Fruit fly (Drosophila melanogaster) whole organism, embryonic: ENCODE measurements around the gene SelG.
A peak's percentile ranks its signal among the peaks of the same experiment; 100 is the strongest.

Experiments
- Antp ChIP-seq: fragments of 200-800 bp; sonication (Bioruptor generic); optimal IDR thresholded peaks from 3 replicates; lab custom pipeline; 2016; ENCODE audit warnings: missing biosample characterization, missing genetic modification characterization
- CG10209 ChIP-seq: fragments of 200-800 bp; sonication (Bioruptor generic); optimal IDR thresholded peaks from 3 replicates; lab custom pipeline; 2017; ENCODE audit warnings: missing biosample characterization, mild to moderate bottlenecking, missing genetic modification characterization, missing genetic modification reagents
- CG10321 ChIP-seq: fragments of 200-800 bp; sonication (Bioruptor generic); IDR thresholded peaks from 2 replicates; pipeline ENCODE4 v1.3.6; 2022; ENCODE audit warnings: missing biosample characterization, missing genetic modification characterization
- CG10565 ChIP-seq: fragments of 200-800 bp; sonication (Bioruptor generic); optimal IDR thresholded peaks from 3 replicates; lab custom pipeline; 2016; ENCODE audit warnings: missing biosample characterization, mild to moderate bottlenecking, missing genetic modification characterization
- CG10979 ChIP-seq: fragments of 200-800 bp; sonication (Bioruptor generic); optimal IDR thresholded peaks from 2 replicates; lab custom pipeline; 2018; ENCODE audit warnings: missing biosample characterization, mild to moderate bottlenecking, missing genetic modification characterization, moderate library complexity
- CG14441 ChIP-seq: fragments of 200-800 bp; sonication (Bioruptor generic); IDR thresholded peaks from 2 replicates; pipeline ENCODE4 v1.3.6; 2022; ENCODE audit warnings: missing biosample characterization, missing genetic modification characterization
- CG14965 ChIP-seq: fragments of 200-800 bp; sonication (Bioruptor generic); optimal IDR thresholded peaks from 2 replicates; lab custom pipeline; 2016; ENCODE audit warnings: missing biosample characterization, missing genetic modification characterization, borderline replicate concordance
- CG1603 ChIP-seq: fragments of 200-800 bp; sonication (Bioruptor generic); optimal IDR thresholded peaks from 2 replicates; lab custom pipeline; 2019; ENCODE audit warnings: missing biosample characterization, mild to moderate bottlenecking, missing genetic modification characterization, moderate library complexity
- CG16815 ChIP-seq: fragments of 200-800 bp; sonication (Bioruptor generic); optimal IDR thresholded peaks from 3 replicates; lab custom pipeline; 2017; ENCODE audit warnings: missing biosample characterization, mild to moderate bottlenecking, missing genetic modification characterization
- CG17385 ChIP-seq: fragments of 200-800 bp; sonication (Bioruptor generic); optimal IDR thresholded peaks from 3 replicates; lab custom pipeline; 2018; ENCODE audit warnings: missing biosample characterization, mild to moderate bottlenecking, missing genetic modification characterization
- CG17802 ChIP-seq: fragments of 200-800 bp; sonication (Bioruptor generic); optimal IDR thresholded peaks from 2 replicates; lab custom pipeline; 2018; ENCODE audit warnings: missing biosample characterization, mild to moderate bottlenecking, missing genetic modification characterization, moderate library complexity
- CG2116 ChIP-seq: fragments of 200-800 bp; sonication (Bioruptor generic); optimal IDR thresholded peaks from 3 replicates; lab custom pipeline; 2018; ENCODE audit warnings: missing biosample characterization, mild to moderate bottlenecking, missing genetic modification characterization
- CG2202 ChIP-seq: fragments of 200-800 bp; sonication (Bioruptor generic); optimal IDR thresholded peaks from 2 replicates; lab custom pipeline; 2018; ENCODE audit warnings: missing biosample characterization, mild to moderate bottlenecking, missing genetic modification characterization
- CG2875 ChIP-seq: fragments of 200-800 bp; sonication (Bioruptor generic); optimal IDR thresholded peaks from 2 replicates; lab custom pipeline; 2017; ENCODE audit warnings: missing biosample characterization, mild to moderate bottlenecking, missing genetic modification characterization, missing genetic modification reagents
- CG30020 ChIP-seq: fragments of 200-800 bp; optimal IDR thresholded peaks from 2 replicates; lab custom pipeline; 2019; ENCODE audit warnings: missing biosample characterization, mild to moderate bottlenecking, missing genetic modification characterization, moderate library complexity
- CG3065 ChIP-seq: fragments of 200-800 bp; sonication (Bioruptor generic); optimal IDR thresholded peaks from 2 replicates; lab custom pipeline; 2016; ENCODE audit warnings: missing biosample characterization, missing genetic modification characterization
- CG32532 ChIP-seq: fragments of 200-800 bp; sonication (Bioruptor generic); IDR thresholded peaks from 2 replicates; pipeline ENCODE4 v1.3.6; 2022; ENCODE audit warnings: missing biosample characterization, missing genetic modification characterization
- CG6175 ChIP-seq: fragments of 200-800 bp; sonication (Bioruptor generic); IDR thresholded peaks from 3 replicates; pipeline ENCODE4 v1.3.6; 2022; ENCODE audit warnings: missing biosample characterization, missing genetic modification characterization
- CG8089 ChIP-seq: fragments of 200-800 bp; sonication (Bioruptor generic); optimal IDR thresholded peaks from 3 replicates; lab custom pipeline; 2016; ENCODE audit warnings: missing biosample characterization, missing genetic modification characterization
- CG9817 ChIP-seq: fragments of 200-800 bp; sonication (Bioruptor generic); optimal IDR thresholded peaks from 2 replicates; lab custom pipeline; 2018; ENCODE audit warnings: missing biosample characterization, mild to moderate bottlenecking, missing genetic modification characterization, moderate library complexity
- Camta ChIP-seq: fragments of 200-800 bp; sonication (Bioruptor generic); optimal IDR thresholded peaks from 2 replicates; lab custom pipeline; 2016; ENCODE audit warnings: missing biosample characterization, missing genetic modification characterization
- Fer3 ChIP-seq: fragments of 200-800 bp; sonication (Bioruptor generic); optimal IDR thresholded peaks from 2 replicates; lab custom pipeline; 2018; ENCODE audit warnings: missing biosample characterization, mild to moderate bottlenecking, missing genetic modification characterization, moderate library complexity
- Gsc ChIP-seq: fragments of 200-800 bp; sonication (Bioruptor generic); IDR thresholded peaks from 2 replicates; pipeline ENCODE4 v1.3.6; 2022; ENCODE audit warnings: missing biosample characterization, missing genetic modification characterization
- HLH4C ChIP-seq: fragments of 200-800 bp; sonication (Bioruptor generic); IDR thresholded peaks from 3 replicates; pipeline ENCODE4 v1.3.6; 2022; ENCODE audit warnings: missing biosample characterization, missing genetic modification characterization; ENCODE audit not compliant: partially characterized antibody
- Lpt ChIP-seq: fragments of >200 bp; optimal IDR thresholded peaks from 2 replicates; lab custom pipeline; 2018; ENCODE audit warnings: missing biosample characterization, missing genetic modification characterization
- Mrtf ChIP-seq: fragments of 200-800 bp; sonication (Bioruptor generic); IDR thresholded peaks from 3 replicates; pipeline ENCODE4 v1.3.6; 2022; ENCODE audit warnings: missing biosample characterization, missing genetic modification characterization
- NC2α ChIP-seq: fragments of 200-800 bp; sonication (Bioruptor generic); optimal IDR thresholded peaks from 2 replicates; lab custom pipeline; 2016; ENCODE audit warnings: missing biosample characterization, missing genetic modification characterization
- Nf-YA ChIP-seq: fragments of 200-800 bp; sonication (Bioruptor generic); IDR thresholded peaks from 2 replicates; pipeline ENCODE4 v1.3.6; 2022; ENCODE audit warnings: missing biosample characterization, missing genetic modification characterization
- Scr ChIP-seq: fragments of 200-800 bp; sonication (Bioruptor generic); IDR thresholded peaks from 2 replicates; pipeline ENCODE4 v1.3.6; 2022; ENCODE audit warnings: missing biosample characterization, missing genetic modification characterization; ENCODE audit not compliant: partially characterized antibody
- TFAM ChIP-seq: fragments of 200-800 bp; sonication (Bioruptor generic); optimal IDR thresholded peaks from 2 replicates; lab custom pipeline; 2017; ENCODE audit warnings: missing biosample characterization, missing genetic modification characterization, inconsistent platforms
- Xrp1 ChIP-seq: fragments of 200-800 bp; sonication (Bioruptor generic); IDR thresholded peaks from 2 replicates; pipeline ENCODE4 v1.3.6; 2022; ENCODE audit warnings: missing biosample characterization, missing genetic modification characterization
- bsh ChIP-seq, 2 experiments: fragments of 200-800 bp; sonication (Bioruptor generic); optimal IDR thresholded peaks; 2 replicates each; lab custom pipeline; 2017 to 2018; ENCODE audit warnings: mild to moderate bottlenecking in 2 of 2, missing biosample characterization in 2 of 2, missing genetic modification characterization in 2 of 2, moderate library complexity in 1 of 2
- ci ChIP-seq: fragments of 200-800 bp; sonication (Bioruptor generic); IDR thresholded peaks from 3 replicates; pipeline ENCODE4 v1.3.6; 2022; ENCODE audit warnings: missing biosample characterization, missing genetic modification characterization
- eve ChIP-seq, 2 experiments: fragments of >200 bp; optimal IDR thresholded peaks; 2 replicates each; lab custom pipeline; 2017; ENCODE audit warnings: missing biosample characterization in 2 of 2, missing genetic modification characterization in 2 of 2
- gfzf ChIP-seq: fragments of 200-800 bp; sonication (Bioruptor generic); optimal IDR thresholded peaks from 2 replicates; lab custom pipeline; 2016; ENCODE audit warnings: missing biosample characterization, mild to moderate bottlenecking, missing genetic modification characterization, moderate library complexity
- grn ChIP-seq: fragments of 200-800 bp; sonication (Bioruptor generic); optimal IDR thresholded peaks from 3 replicates; lab custom pipeline; 2017; ENCODE audit warnings: missing biosample characterization, missing genetic modification characterization
- gsb-n ChIP-seq: fragments of 200-800 bp; sonication (Bioruptor generic); optimal IDR thresholded peaks from 3 replicates; lab custom pipeline; 2018; ENCODE audit warnings: missing biosample characterization, mild to moderate bottlenecking, missing genetic modification characterization
- her ChIP-seq: fragments of 200-800 bp; sonication (Bioruptor generic); optimal IDR thresholded peaks from 2 replicates; lab custom pipeline; 2016; ENCODE audit warnings: missing biosample characterization, missing genetic modification characterization
- jumu ChIP-seq: fragments of 200-800 bp; sonication (Bioruptor generic); optimal IDR thresholded peaks from 3 replicates; lab custom pipeline; 2016; ENCODE audit warnings: missing biosample characterization, missing genetic modification characterization
- lola ChIP-seq, 3 experiments: fragments of >200 bp in 2 of 3; fragments of 200-800 bp in 1 of 3; sonication (Bioruptor generic) in 1 of 3; optimal IDR thresholded peaks; 2 replicates each; lab custom pipeline; 2017 to 2019; ENCODE audit warnings: missing biosample characterization in 3 of 3, missing genetic modification characterization in 3 of 3, mild to moderate bottlenecking in 1 of 3, moderate library complexity in 1 of 3
- mam ChIP-seq: fragments of 200-800 bp; sonication (Bioruptor generic); optimal IDR thresholded peaks from 3 replicates; lab custom pipeline; 2016; ENCODE audit warnings: missing biosample characterization, missing genetic modification characterization
- peb ChIP-seq: fragments of 200-800 bp; sonication (Bioruptor generic); IDR thresholded peaks from 2 replicates; pipeline ENCODE4 v1.3.6; 2022; ENCODE audit warnings: missing biosample characterization, missing genetic modification characterization
- pho ChIP-seq: fragments of 200-800 bp; sonication (Bioruptor generic); optimal IDR thresholded peaks from 2 replicates; lab custom pipeline; 2016; ENCODE audit warnings: missing biosample characterization, missing genetic modification characterization
- pnt ChIP-seq: fragments of 200-800 bp; sonication (Bioruptor generic); optimal IDR thresholded peaks from 3 replicates; lab custom pipeline; 2016; ENCODE audit warnings: missing biosample characterization, missing genetic modification characterization
- ranshi ChIP-seq: fragments of 200-800 bp; sonication (Bioruptor generic); IDR thresholded peaks from 2 replicates; pipeline ENCODE4 v1.3.6; 2022; ENCODE audit warnings: missing biosample characterization, missing genetic modification characterization
- ro ChIP-seq: fragments of 200-800 bp; sonication (Bioruptor generic); IDR thresholded peaks from 2 replicates; pipeline ENCODE4 v1.3.6; 2022; ENCODE audit warnings: missing biosample characterization, missing genetic modification characterization
- run ChIP-seq: fragments of 200-800 bp; sonication (Bioruptor generic); optimal IDR thresholded peaks from 3 replicates; lab custom pipeline; 2018; ENCODE audit warnings: missing biosample characterization, mild to moderate bottlenecking, missing genetic modification characterization
- sc ChIP-seq, 3 experiments: fragments of >200 bp in 2 of 3; fragments of 200-800 bp in 1 of 3; sonication (Bioruptor generic) in 1 of 3; optimal IDR thresholded peaks; 2 replicates in 2 of 3; 3 replicates in 1 of 3; lab custom pipeline; 2017; ENCODE audit warnings: mild to moderate bottlenecking in 1 of 3, missing biosample characterization in 1 of 3, missing genetic modification characterization in 1 of 3, missing genetic modification reagents in 1 of 3
- trem ChIP-seq: fragments of 200-800 bp; optimal IDR thresholded peaks from 3 replicates; lab custom pipeline; 2019; ENCODE audit warnings: missing biosample characterization, mild to moderate bottlenecking, missing genetic modification characterization, moderate library complexity
- ttk ChIP-seq: fragments of 200-800 bp; sonication (Bioruptor generic); IDR thresholded peaks from 2 replicates; pipeline ENCODE4 v2.1.2; 2022; ENCODE audit warnings: missing biosample characterization, missing genetic modification characterization
- zen2 ChIP-seq: fragments of 200-800 bp; sonication (Bioruptor generic); IDR thresholded peaks from 3 replicates; pipeline ENCODE4 v1.3.6; 2022; ENCODE audit warnings: missing biosample characterization, missing genetic modification characterization; ENCODE audit not compliant: partially characterized antibody

The SelG gene

dm6 chrX:11905144-11905543 lies 18.1 kb downstream of the SelG start, which contains the start of gene Upf1 (continued):
- TF ChIP-seq CG17385 (GFP tag; lab: Kevin White, UChicago): no peak
- no peak for TF ChIP-seq Gsc (GFP tag; lab: Robert Waterston, UW)
- TF ChIP-seq run (tag; lab: Kevin White, UChicago): no peak
- TF ChIP-seq CG2202 (tag; lab: Kevin White, UChicago): no peak
- no peak for TF ChIP-seq ranshi
- no peak for TF ChIP-seq NC2α (GFP tag; lab: Kevin White, UChicago)
- TF ChIP-seq ttk: no peak
- TF ChIP-seq CG10565 (GFP tag; lab: Kevin White, UChicago): no peak
- no peak for TF ChIP-seq CG10321
- TF ChIP-seq CG9817 (tag; lab: Kevin White, UChicago): no peak
- no peak for TF ChIP-seq CG17802
- TF ChIP-seq Xrp1: no peak
- TF ChIP-seq trem (tag; lab: Kevin White, UChicago): peak; percentile 27
- TF ChIP-seq mam (GFP tag; lab: Kevin White, UChicago): peak; percentile 30
- TF ChIP-seq CG2875: no peak
- no peak for TF ChIP-seq bsh (GFP tag; optimal IDR thresholded peaks at IDR 0.05; lab: Kevin White, UChicago)
- TF ChIP-seq Fer3 (tag; lab: Kevin White, UChicago): no peak
- no peak for TF ChIP-seq gsb-n (tag; lab: Kevin White, UChicago)
- no peak for TF ChIP-seq CG14441 (GFP tag; lab: Robert Waterston, UW)
- TF ChIP-seq her (GFP tag; lab: Kevin White, UChicago): no peak
- no peak for TF ChIP-seq CG14965 (GFP tag; lab: Kevin White, UChicago)
- no peak for TF ChIP-seq peb
- no peak for TF ChIP-seq CG3065 (GFP tag; lab: Kevin White, UChicago)
- TF ChIP-seq sc (optimal IDR thresholded peaks at IDR 0.05; lab: Kevin White, UChicago): no peak
- no peak for TF ChIP-seq sc (GFP tag; optimal IDR thresholded peaks at IDR 0.05; lab: Kevin White, UChicago)
- peak; percentile 49 for TF ChIP-seq CG30020 (tag; lab: Kevin White, UChicago)
- TF ChIP-seq pnt (GFP tag; lab: Kevin White, UChicago): no peak
- no peak for TF ChIP-seq CG32532 (GFP tag; lab: Robert Waterston, UW)
- no peak for TF ChIP-seq ro (GFP tag; lab: Robert Waterston, UW)
- no peak for TF ChIP-seq TFAM
- TF ChIP-seq grn (GFP tag; lab: Kevin White, UChicago): no peak
- peak; percentile 90 for TF ChIP-seq Scr (GFP tag; lab: Robert Waterston, UW)
- TF ChIP-seq CG8089 (GFP tag; lab: Kevin White, UChicago): no peak
- TF ChIP-seq gfzf (GFP tag; lab: Kevin White, UChicago): peak; percentile 8
- no peak for TF ChIP-seq CG10979 (tag; lab: Kevin White, UChicago)
- TF ChIP-seq eve (GFP tag; optimal IDR thresholded peaks at IDR 0.05; lab: Kevin White, UChicago): no peak
- no peak for TF ChIP-seq CG1603 (tag; lab: Kevin White, UChicago)
- peak; percentile 72 for TF ChIP-seq zen2 (GFP tag; lab: Robert Waterston, UW)
- no peak for TF ChIP-seq Antp (GFP tag; lab: Kevin White, UChicago)
- TF ChIP-seq jumu (GFP tag; lab: Kevin White, UChicago): no peak
- TF ChIP-seq Nf-YA (GFP tag; lab: Robert Waterston, UW): no peak
- TF ChIP-seq CG2116 (GFP tag; lab: Kevin White, UChicago): peak; percentile 36
- TF ChIP-seq pho (GFP tag; lab: Kevin White, UChicago): no peak
- TF ChIP-seq CG16815: no peak
- TF ChIP-seq lola (GFP tag; optimal IDR thresholded peaks at IDR 0.05; lab: Kevin White, UChicago): no peak
- no peak for TF ChIP-seq Lpt (GFP tag; lab: Kevin White, UChicago)
- TF ChIP-seq Mrtf (GFP tag; lab: Robert Waterston, UW): no peak
- TF ChIP-seq Camta (GFP tag; lab: Kevin White, UChicago): no peak
- TF ChIP-seq ci (GFP tag; lab: Robert Waterston, UW): no peak
- TF ChIP-seq HLH4C (GFP tag; lab: Robert Waterston, UW): peak; percentile 87
- no peak for TF ChIP-seq CG10209
- no peak for TF ChIP-seq CG6175 (GFP tag; lab: Robert Waterston, UW)
